Comparison of ENCODE assay signal across 8 worm cellular contexts in genomic region chrX:825924-826323, ce11.
A peak's percentile ranks its signal among the peaks of the same experiment; 100 is the strongest.
TF ChIP-seq lines count a peak whose summit lies in the region.

No protein-coding gene starts in this region.

TF ChIP-seq in whole organism, L1 larva, 84 proteins besides CTCF, POLR2A, EP300 and RAD21 (continues in another document):
- TF ChIP-seq xbp-1 (tag; optimal IDR thresholded peaks at IDR 0.05; lab: Kevin White, UChicago) (peak; percentile 58), ceh-63 (GFP tag; optimal IDR thresholded peaks at IDR 0.05; lab: Kevin White, UChicago) (no peak), unc-30 (tag; optimal IDR thresholded peaks at IDR 0.05; lab: Kevin White, UChicago) (no peak), egl-13 (tag; optimal IDR thresholded peaks at IDR 0.05; lab: Kevin White, UChicago) (peak; percentile 70), nhr-47 (tag; optimal IDR thresholded peaks at IDR 0.05; lab: Kevin White, UChicago) (peak; percentile 76), nhr-28 (tag; optimal IDR thresholded peaks at IDR 0.05; lab: Kevin White, UChicago) (no peak), mep-1 (tag; optimal IDR thresholded peaks at IDR 0.05; lab: Kevin White, UChicago) (peak; percentile 21), nhr-90 (tag; optimal IDR thresholded peaks at IDR 0.05; lab: Kevin White, UChicago; ENCODE audit: poor library complexity) (no peak), elt-3 (tag; optimal IDR thresholded peaks at IDR 0.05; lab: Kevin White, UChicago) (no peak), isw-1 (GFP tag; IDR thresholded peaks at IDR 0.05; lab: Robert Waterston, UW) (peak; percentile 23; the same call in 1 of the 2 replicates), efl-3 (GFP tag; optimal IDR thresholded peaks at IDR 0.05; lab: Kevin White, UChicago) (no peak)

TF ChIP-seq in whole organism, L2 larva, 48 proteins besides CTCF, POLR2A, EP300 and RAD21 (continues in another document):
- TF ChIP-seq alr-1 (tag; optimal IDR thresholded peaks at IDR 0.05; lab: Kevin White, UChicago) (no peak), unc-62 (GFP tag; optimal IDR thresholded peaks at IDR 0.05; lab: Kevin White, UChicago) (no peak), gmeb-1 (tag; optimal IDR thresholded peaks at IDR 0.05; lab: Kevin White, UChicago) (no peak), F13H6.1 (tag; optimal IDR thresholded peaks at IDR 0.05; lab: Kevin White, UChicago) (peak; percentile 57), sma-9 (GFP tag; optimal IDR thresholded peaks at IDR 0.05; lab: Kevin White, UChicago) (peak; percentile 61), sma-9 (tag; optimal IDR thresholded peaks at IDR 0.05; lab: Kevin White, UChicago) (no peak), nhr-77 (tag; optimal IDR thresholded peaks at IDR 0.05; lab: Kevin White, UChicago) (no peak), snpc-4 (tag; optimal IDR thresholded peaks at IDR 0.05; lab: Kevin White, UChicago) (no peak), mab-5 (tag; optimal IDR thresholded peaks at IDR 0.05; lab: Kevin White, UChicago) (peak; percentile 56), lin-39 (tag; optimal IDR thresholded peaks at IDR 0.05; lab: Kevin White, UChicago) (no peak), nhr-129 (tag; optimal IDR thresholded peaks at IDR 0.05; lab: Kevin White, UChicago) (peak; percentile 65), nhr-25 (tag; optimal IDR thresholded peaks at IDR 0.05; lab: Kevin White, UChicago) (no peak)

TF ChIP-seq in whole organism, L3 larva, 47 proteins besides CTCF, POLR2A, EP300 and RAD21:
- peak; percentile 74 for TF ChIP-seq ceh-28 (tag; optimal IDR thresholded peaks at IDR 0.05; lab: Kevin White, UChicago)
- TF ChIP-seq ama-1 (optimal IDR thresholded peaks at IDR 0.05; lab: Kevin White, UChicago), result no peak
- no peak for TF ChIP-seq unc-62 (GFP tag; optimal IDR thresholded peaks at IDR 0.05; lab: Kevin White, UChicago)
- peak; percentile 45 for TF ChIP-seq elt-2 (tag; optimal IDR thresholded peaks at IDR 0.05; lab: Kevin White, UChicago)
- TF ChIP-seq lin-39 (tag; optimal IDR thresholded peaks at IDR 0.05; lab: Kevin White, UChicago), result peak; percentile 51
- TF ChIP-seq nhr-67 (tag; optimal IDR thresholded peaks at IDR 0.05; lab: Kevin White, UChicago), result no peak
- no peak for TF ChIP-seq fkh-10 (GFP tag; optimal IDR thresholded peaks at IDR 0.05; lab: Kevin White, UChicago)
- TF ChIP-seq sea-2 (GFP tag; optimal IDR thresholded peaks at IDR 0.05; lab: Kevin White, UChicago), result peak; percentile 61
- peak; percentile 52 for TF ChIP-seq nfya-1 (tag; optimal IDR thresholded peaks at IDR 0.05; lab: Kevin White, UChicago; ENCODE audit: insufficient read depth)
- TF ChIP-seq hmg-11 (tag; optimal IDR thresholded peaks at IDR 0.05; lab: Kevin White, UChicago), result peak; percentile 67

TF ChIP-seq in whole organism, L4 larva, 104 proteins besides CTCF, POLR2A, EP300 and RAD21 (continues in another document):
- TF ChIP-seq egl-43 (GFP tag; IDR thresholded peaks at IDR 0.05; lab: Robert Waterston, UW), result 0 out of 2 replicates have a peak, but pooled peaks have one; percentile 25
- TF ChIP-seq daf-16 (GFP tag; optimal IDR thresholded peaks at IDR 0.05; lab: Kevin White, UChicago), result no peak
- peak; percentile 52 for TF ChIP-seq daf-16 (tag; optimal IDR thresholded peaks at IDR 0.05; lab: Kevin White, UChicago)
- TF ChIP-seq lsy-2 (tag; optimal IDR thresholded peaks at IDR 0.05; lab: Kevin White, UChicago), result peak in 1 of 2 experiments; percentile 34
- no peak for TF ChIP-seq mxl-3 (GFP tag; optimal IDR thresholded peaks at IDR 0.05; lab: Kevin White, UChicago)
- TF ChIP-seq nhr-237 (tag; optimal IDR thresholded peaks at IDR 0.05; lab: Kevin White, UChicago), result no peak
- TF ChIP-seq hmg-1.1 (GFP tag; IDR thresholded peaks at IDR 0.05; lab: Robert Waterston, UW), result peak; percentile 63
- TF ChIP-seq daf-19 (GFP tag; conservative IDR thresholded peaks at IDR 0.05; lab: Robert Waterston, UW), result no peak
- TF ChIP-seq dve-1 (tag; optimal IDR thresholded peaks at IDR 0.05; lab: Kevin White, UChicago; ENCODE audit: insufficient read depth), result peak; percentile 36
- TF ChIP-seq nhr-28 (tag; optimal IDR thresholded peaks at IDR 0.05; lab: Kevin White, UChicago), result peak; percentile 35
- TF ChIP-seq lin-29 (GFP tag; IDR thresholded peaks at IDR 0.05; lab: Robert Waterston, UW), result no peak
- TF ChIP-seq hlh-30 (tag; optimal IDR thresholded peaks at IDR 0.05; lab: Kevin White, UChicago; ENCODE audit: insufficient read depth), result peak; percentile 41

TF ChIP-seq in whole organism, late embryonic, 69 proteins besides CTCF, POLR2A, EP300 and RAD21 (continues in another document):
- peak; percentile 16 for TF ChIP-seq elt-2 (tag; optimal IDR thresholded peaks at IDR 0.05; lab: Kevin White, UChicago)
- TF ChIP-seq ceh-48 (tag; optimal IDR thresholded peaks at IDR 0.05; lab: Kevin White, UChicago), result peak; percentile 92
- peak; percentile 65 for TF ChIP-seq ceh-31 (tag; optimal IDR thresholded peaks at IDR 0.05; lab: Kevin White, UChicago)
- TF ChIP-seq sdc-2 (tag; optimal IDR thresholded peaks at IDR 0.05; lab: Kevin White, UChicago), result peak; percentile 47
- TF ChIP-seq fkh-6 (tag; optimal IDR thresholded peaks at IDR 0.05; lab: Kevin White, UChicago), result no peak
- TF ChIP-seq K02D7.2 (tag; optimal IDR thresholded peaks at IDR 0.05; lab: Kevin White, UChicago), result no peak
- no peak for TF ChIP-seq dve-1 (tag; optimal IDR thresholded peaks at IDR 0.05; lab: Kevin White, UChicago)
- TF ChIP-seq nfya-1 (tag; optimal IDR thresholded peaks at IDR 0.05; lab: Kevin White, UChicago), result peak; percentile 33
- TF ChIP-seq K09A11.1 (tag; optimal IDR thresholded peaks at IDR 0.05; lab: Kevin White, UChicago; ENCODE audit: insufficient read depth), result no peak
- no peak for TF ChIP-seq Y22D7AL.16 (tag; optimal IDR thresholded peaks at IDR 0.05; lab: Kevin White, UChicago)
- TF ChIP-seq hlh-30 (tag; optimal IDR thresholded peaks at IDR 0.05; lab: Kevin White, UChicago; ENCODE audit: insufficient read depth), result peak; percentile 15
- TF ChIP-seq fax-1 (tag; optimal IDR thresholded peaks at IDR 0.05; lab: Kevin White, UChicago), result no peak
- peak; percentile 41 for TF ChIP-seq unc-42 (tag; optimal IDR thresholded peaks at IDR 0.05; lab: Kevin White, UChicago)

TF ChIP-seq in whole organism, midembryonic, 9 proteins besides CTCF, POLR2A, EP300 and RAD21:
- TF ChIP-seq tab-1 (GFP tag; IDR thresholded peaks at IDR 0.05; lab: Robert Waterston, UW) (no peak), T22C8.4 (GFP tag; IDR thresholded peaks at IDR 0.05; lab: Robert Waterston, UW) (peak; percentile 67)
TF ChIP-seq in whole organism, midembryonic: peak in this region for 1.

TF ChIP-seq in whole organism, mixed stage, embryonic, 35 proteins besides CTCF, POLR2A, EP300 and RAD21:
- TF ChIP-seq ceh-39 (tag; optimal IDR thresholded peaks at IDR 0.05; lab: Kevin White, UChicago) (peak; percentile 69), unc-62 (GFP tag; optimal IDR thresholded peaks at IDR 0.05; lab: Kevin White, UChicago) (peak; percentile 7), ces-1 (GFP tag; optimal IDR thresholded peaks at IDR 0.05; lab: Kevin White, UChicago) (peak; percentile 78), blmp-1 (tag; optimal IDR thresholded peaks at IDR 0.05; lab: Kevin White, UChicago) (no peak), drap-1 (GFP tag; optimal IDR thresholded peaks at IDR 0.05; lab: Kevin White, UChicago) (no peak), nhr-12 (tag; optimal IDR thresholded peaks at IDR 0.05; lab: Kevin White, UChicago) (no peak), hlh-1 (tag; optimal IDR thresholded peaks at IDR 0.05; lab: Kevin White, UChicago) (peak; percentile 24), flh-1 (GFP tag; optimal IDR thresholded peaks at IDR 0.05; lab: Kevin White, UChicago) (no peak), sem-2 (GFP tag; optimal IDR thresholded peaks at IDR 0.05; lab: Kevin White, UChicago) (no peak), snpc-4 (tag; optimal IDR thresholded peaks at IDR 0.05; lab: Kevin White, UChicago) (no peak)
TF ChIP-seq in whole organism, mixed stage, embryonic: peak in this region for 4.

TF ChIP-seq in whole organism, young adult, 124 proteins besides CTCF, POLR2A, EP300 and RAD21:
- no peak for TF ChIP-seq hsf-1 (GFP tag; IDR thresholded peaks at IDR 0.05; lab: Robert Waterston, UW)
- TF ChIP-seq Y53G8AR.9 (GFP tag; conservative IDR thresholded peaks at IDR 0.05; lab: Robert Waterston, UW), result 0 out of 2 replicates have a peak, but pooled peaks have one; percentile 39
- no peak for TF ChIP-seq gei-17 (GFP tag; optimal IDR thresholded peaks at IDR 0.05; lab: Kevin White, UChicago)
- TF ChIP-seq chd-7 (tag; optimal IDR thresholded peaks at IDR 0.05; lab: Kevin White, UChicago), result no peak
- TF ChIP-seq rec-8 (tag; optimal IDR thresholded peaks at IDR 0.05; lab: Kevin White, UChicago), result no peak
- TF ChIP-seq ZK185.1 (tag; optimal IDR thresholded peaks at IDR 0.05; lab: Kevin White, UChicago; ENCODE audit: poor library complexity, severe bottlenecking), result no peak
- no peak for TF ChIP-seq F22D6.2 (tag; optimal IDR thresholded peaks at IDR 0.05; lab: Kevin White, UChicago)
- no peak for TF ChIP-seq him-1 (tag; optimal IDR thresholded peaks at IDR 0.05; lab: Kevin White, UChicago)
- TF ChIP-seq F23B12.7 (tag; optimal IDR thresholded peaks at IDR 0.05; lab: Kevin White, UChicago; ENCODE audit: insufficient read depth), result no peak
- no peak for TF ChIP-seq K12H6.12 (tag; optimal IDR thresholded peaks at IDR 0.05; lab: Kevin White, UChicago)
- no peak for TF ChIP-seq hmg-20 (GFP tag; IDR thresholded peaks at IDR 0.05; lab: Robert Waterston, UW)
- no peak for TF ChIP-seq egl-44 (GFP tag; IDR thresholded peaks at IDR 0.05; lab: Robert Waterston, UW)
- TF ChIP-seq nfya-2 (GFP tag; IDR thresholded peaks at IDR 0.05; lab: Robert Waterston, UW), result no peak
- TF ChIP-seq fkh-3 (tag; optimal IDR thresholded peaks at IDR 0.05; lab: Kevin White, UChicago), result no peak
- TF ChIP-seq Y53F4B.3 (GFP tag; IDR thresholded peaks at IDR 0.05; lab: Robert Waterston, UW), result no peak
- peak; percentile 98 for TF ChIP-seq hmg-1.2 (GFP tag; IDR thresholded peaks at IDR 0.05; lab: Robert Waterston, UW)
- no peak for TF ChIP-seq nhr-120 (GFP tag; IDR thresholded peaks at IDR 0.05; lab: Robert Waterston, UW)
- no peak for TF ChIP-seq B0035.1 (tag; optimal IDR thresholded peaks at IDR 0.05; lab: Kevin White, UChicago)
- TF ChIP-seq lsy-27 (tag; optimal IDR thresholded peaks at IDR 0.05; lab: Kevin White, UChicago; ENCODE audit: borderline replicate concordance, insufficient read depth), result no peak
- TF ChIP-seq repo-1 (tag; optimal IDR thresholded peaks at IDR 0.05; lab: Kevin White, UChicago), result no peak
- TF ChIP-seq B0019.2 (GFP tag; conservative IDR thresholded peaks at IDR 0.05; lab: Robert Waterston, UW), result no peak
- no peak for TF ChIP-seq mes-4 (tag; optimal IDR thresholded peaks at IDR 0.05; lab: Kevin White, UChicago)
- no peak for TF ChIP-seq Y56A3A.18 (GFP tag; IDR thresholded peaks at IDR 0.05; lab: Robert Waterston, UW)
- peak; percentile 36 for TF ChIP-seq lin-40 (tag; optimal IDR thresholded peaks at IDR 0.05; lab: Kevin White, UChicago)
- TF ChIP-seq snpc-4 (GFP tag; optimal IDR thresholded peaks at IDR 0.05; lab: Kevin White, UChicago), result no peak
- TF ChIP-seq snpc-4 (tag; optimal IDR thresholded peaks at IDR 0.05; lab: Kevin White, UChicago), result no peak
